Worm (Caenorhabditis elegans) whole organism, late embryonic: ENCODE results near the gene lips-6.

Experiments used
- C38D4.7 ChIP-seq: fragments of 200-800 bp; sonication (Bioruptor generic); optimal IDR thresholded peaks from 2 replicates; lab custom pipeline; 2018; ENCODE audit warnings: mild to moderate bottlenecking, missing genetic modification characterization, moderate library complexity, missing compliant biosample characterization
- ceh-19 ChIP-seq: fragments of 200-800 bp; sonication (Bioruptor generic); optimal IDR thresholded peaks from 2 replicates; lab custom pipeline; 2018; ENCODE audit warnings: mild to moderate bottlenecking, missing genetic modification characterization, missing compliant biosample characterization
- ceh-34 ChIP-seq: sonication (generic microtip); optimal IDR thresholded peaks from 2 replicates; lab custom pipeline; 2016; ENCODE audit warnings: mild to moderate bottlenecking, missing genetic modification characterization, missing compliant biosample characterization
- dmd-4 ChIP-seq: sonication (generic microtip); optimal IDR thresholded peaks from 2 replicates; lab custom pipeline; 2016; ENCODE audit warnings: borderline replicate concordance, missing genetic modification characterization, missing compliant biosample characterization
- fkh-10 ChIP-seq: fragments of 150-350 bp; optimal IDR thresholded peaks from 2 replicates; lab custom pipeline; 2014; ENCODE audit warnings: missing biosample characterization, missing genetic modification reagents, missing genetic modification characterization
- lim-6 ChIP-seq: sonication (generic microtip); optimal IDR thresholded peaks from 2 replicates; lab custom pipeline; 2016; ENCODE audit warnings: missing genetic modification characterization, missing compliant biosample characterization
- lin-11 ChIP-seq: fragments of 200-800 bp; sonication (Bioruptor generic); optimal IDR thresholded peaks from 2 replicates; lab custom pipeline; 2018; ENCODE audit warnings: mild to moderate bottlenecking, missing genetic modification characterization, missing compliant biosample characterization
- nhr-11 ChIP-seq: fragments of 150-350 bp; optimal IDR thresholded peaks from 2 replicates; lab custom pipeline; 2014; ENCODE audit warnings: missing biosample characterization, missing genetic modification characterization
- npax-4 ChIP-seq: sonication (generic microtip); optimal IDR thresholded peaks from 2 replicates; lab custom pipeline; 2016; ENCODE audit warnings: missing genetic modification characterization, missing compliant biosample characterization
- pha-4 ChIP-seq: fragments of 150-350 bp; optimal IDR thresholded peaks from 2 replicates; lab custom pipeline; 2018; ENCODE audit warnings: missing biosample characterization, missing genetic modification reagents, missing genetic modification characterization
- rnt-1 ChIP-seq: sonication (generic microtip); optimal IDR thresholded peaks from 2 replicates; lab custom pipeline; 2016; ENCODE audit warnings: missing genetic modification characterization, missing compliant biosample characterization
- sdc-2 ChIP-seq: sonication (generic microtip); optimal IDR thresholded peaks from 2 replicates; lab custom pipeline; 2016; ENCODE audit warnings: missing genotype, missing genetic modification characterization, missing compliant biosample characterization
- unc-3 ChIP-seq, 2 experiments: fragments of 200-800 bp in 1 of 2; sonication (Bioruptor generic) in 1 of 2; sonication (generic microtip) in 1 of 2; conservative IDR thresholded peaks in 1 of 2; optimal IDR thresholded peaks in 1 of 2; 2 replicates each; pipeline versions ENCODE4 v1.3.6 to Lab custom; 2016 to 2022; ENCODE audit warnings: missing compliant biosample characterization in 2 of 2, missing genetic modification characterization in 2 of 2, missing genetic modification reagents in 1 of 2
- zip-5 ChIP-seq: sonication (generic microtip); optimal IDR thresholded peaks from 2 replicates; lab custom pipeline; 2016; ENCODE audit warnings: missing genetic modification characterization, missing compliant biosample characterization

ce11 chrIV:12046524-12047203 is 31.2 kb upstream of the lips-6 start, which contains the start of gene T12G3.2:
- TF ChIP-seq dmd-4 (tag; lab: Kevin White, UChicago) (no peak), pha-4 (tag; lab: Kevin White, UChicago) (no peak), rnt-1 (no peak), nhr-11 (tag; lab: Kevin White, UChicago) (no peak), ceh-34 (tag; lab: Kevin White, UChicago) (no peak), ceh-19 (GFP tag; lab: Kevin White, UChicago) (no peak), zip-5 (no peak), npax-4 (tag; lab: Kevin White, UChicago) (no peak), lin-11 (no peak), lim-6 (no peak), fkh-10 (no peak), unc-3 (GFP tag; conservative IDR thresholded peaks at IDR 0.05; lab: Robert Waterston, UW) (no peak), unc-3 (tag; optimal IDR thresholded peaks at IDR 0.05; lab: Kevin White, UChicago) (no peak), C38D4.7 (GFP tag; lab: Kevin White, UChicago) (no peak), sdc-2 (tag; lab: Kevin White, UChicago) (no peak)
